Worm (Caenorhabditis elegans) whole organism, midembryonic: Measurements from ENCODE around the gene Y25C1A.8.
A peak's percentile ranks its signal among the peaks of the same experiment; 100 is the strongest.

Experiments
- T22C8.4 ChIP-seq: fragments of 200-800 bp; sonication (Bioruptor generic); IDR thresholded peaks from 2 replicates; pipeline ENCODE4 v1.3.6; 2022; ENCODE audit warnings: missing genetic modification characterization, missing compliant biosample characterization
- cog-1 ChIP-seq: sonication (generic microtip); optimal IDR thresholded peaks from 2 replicates; lab custom pipeline; 2016; ENCODE audit warnings: missing genetic modification characterization, missing compliant biosample characterization
- flt-1 ChIP-seq: fragments of 200-800 bp; sonication (Bioruptor generic); IDR thresholded peaks from 2 replicates; pipeline ENCODE4 v1.3.6; 2022; ENCODE audit warnings: missing genetic modification characterization, missing compliant biosample characterization
- klf-2 ChIP-seq: fragments of 200-800 bp; sonication (Bioruptor generic); conservative IDR thresholded peaks from 2 replicates; pipeline ENCODE4 v1.3.6; 2022; ENCODE audit warnings: missing genetic modification reagents, missing genetic modification characterization, missing compliant biosample characterization
- med-1 ChIP-seq: sonication (generic microtip); optimal IDR thresholded peaks from 2 replicates; lab custom pipeline; 2017; ENCODE audit warnings: missing genetic modification characterization, mild to moderate bottlenecking, missing compliant biosample characterization, antibody characterized with exemption, missing genetic modification reagents; ENCODE audit not compliant: insufficient read depth
- ref-1 ChIP-seq: fragments of 200-800 bp; sonication (Bioruptor generic); conservative IDR thresholded peaks from 2 replicates; pipeline ENCODE4 v1.3.6; 2022; ENCODE audit warnings: missing genetic modification reagents, missing genetic modification characterization, missing compliant biosample characterization
- tab-1 ChIP-seq: fragments of 200-800 bp; sonication (Bioruptor generic); IDR thresholded peaks from 2 replicates; pipeline ENCODE4 v1.3.6; 2022; ENCODE audit warnings: missing genetic modification characterization, missing compliant biosample characterization
- ztf-23 ChIP-seq: fragments of 200-800 bp; sonication (Bioruptor generic); IDR thresholded peaks from 2 replicates; pipeline ENCODE4 v1.3.6; 2022; ENCODE audit warnings: missing genetic modification reagents, missing genetic modification characterization, missing compliant biosample characterization
- ztf-29 ChIP-seq: fragments of 200-800 bp; sonication (Bioruptor generic); IDR thresholded peaks from 2 replicates; pipeline ENCODE4 v1.3.6; 2022; ENCODE audit warnings: missing genetic modification reagents, missing genetic modification characterization, missing compliant biosample characterization

Y25C1A.8 gene

DNA sequence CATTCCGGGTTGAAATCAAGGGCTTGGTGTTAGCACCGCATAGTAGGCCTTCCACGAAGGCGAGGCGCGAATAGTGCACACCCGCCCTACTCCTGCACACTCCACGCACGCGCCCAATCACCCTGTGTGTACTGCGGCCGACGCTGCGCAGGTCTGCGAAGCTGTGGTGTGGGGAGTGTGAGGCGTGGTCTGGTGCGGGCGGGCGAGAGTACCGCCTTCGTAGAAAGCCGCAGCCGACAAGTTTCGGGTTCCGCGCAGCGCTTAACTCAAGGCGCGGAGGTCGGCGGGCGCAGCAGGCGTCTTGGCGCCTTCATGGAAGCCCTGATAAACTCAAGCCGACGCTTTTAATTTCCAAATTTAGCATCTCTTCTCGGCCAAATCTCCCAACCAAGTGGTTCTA lies 31.3 kb upstream of the Y25C1A.8 start:
- TF ChIP-seq ztf-29: no peak
- TF ChIP-seq ref-1 (GFP tag; lab: Robert Waterston, UW): no peak
- TF ChIP-seq flt-1 (GFP tag; lab: Robert Waterston, UW): no peak
- 0 out of 2 replicates have a peak, but pooled peaks have one; percentile 47 for TF ChIP-seq tab-1 (GFP tag; lab: Robert Waterston, UW)
- TF ChIP-seq klf-2: no peak

DNA sequence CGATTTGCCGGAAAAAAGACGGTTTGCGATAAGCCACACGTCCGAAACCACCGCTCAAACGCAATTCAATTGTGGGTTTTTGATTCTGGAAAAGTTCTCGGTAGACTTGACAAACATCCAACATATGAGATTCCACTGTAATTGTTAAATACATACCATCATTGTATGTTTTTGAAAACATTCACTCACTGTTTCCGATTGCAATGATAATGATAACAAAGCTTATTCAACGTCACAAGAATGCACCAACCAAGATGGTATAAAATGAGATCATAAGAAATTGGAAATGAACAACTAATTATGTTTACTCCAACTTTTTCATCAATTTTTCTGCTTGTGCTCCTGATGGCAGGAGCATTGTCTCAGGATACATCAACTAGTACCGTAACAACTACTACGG lies 29.0 kb upstream of the Y25C1A.8 start, which contains the start of gene clec-122:
clec-122 (plus strand) TSS at position 301 of the 400 bp plus-strand sequence.
- TF ChIP-seq klf-2: no peak
- TF ChIP-seq med-1 (GFP tag; lab: Kevin White, UChicago): no peak
- TF ChIP-seq tab-1 (GFP tag; lab: Robert Waterston, UW): no peak
- TF ChIP-seq ref-1 (GFP tag; lab: Robert Waterston, UW): no peak
- TF ChIP-seq cog-1 (tag; lab: Kevin White, UChicago): no peak
- no peak for TF ChIP-seq T22C8.4
- TF ChIP-seq ztf-23 (GFP tag; lab: Robert Waterston, UW): no peak
- no peak for TF ChIP-seq flt-1 (GFP tag; lab: Robert Waterston, UW)

DNA sequence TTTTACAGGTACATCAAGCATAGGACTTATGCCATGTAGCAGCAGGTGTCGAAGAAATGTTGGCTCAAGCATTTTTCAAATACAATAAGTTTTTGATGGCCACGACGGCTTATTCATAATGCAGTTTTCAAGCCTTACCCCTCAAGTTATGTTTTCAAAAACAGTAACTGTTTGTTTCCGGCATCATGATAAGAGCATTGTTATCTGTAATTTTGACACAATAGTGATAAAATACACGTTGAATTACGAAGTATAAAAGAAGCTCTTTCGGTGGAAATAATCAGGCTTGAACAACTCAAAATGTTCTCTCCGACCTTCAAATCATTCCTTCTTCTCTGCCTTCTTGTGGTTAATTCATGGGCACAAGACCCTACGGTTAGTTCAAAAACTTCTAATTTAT lies 25.3 kb upstream of the Y25C1A.8 start, which contains the start of gene clec-121:
clec-121 (plus strand) TSS at position 301 of the 400 bp plus-strand sequence.
- TF ChIP-seq tab-1 (GFP tag; lab: Robert Waterston, UW): no peak
- no peak for TF ChIP-seq T22C8.4
- TF ChIP-seq ztf-29: no peak
- TF ChIP-seq med-1 (GFP tag; lab: Kevin White, UChicago): no peak
- TF ChIP-seq klf-2: no peak
- TF ChIP-seq cog-1 (tag; lab: Kevin White, UChicago): no peak
- TF ChIP-seq ref-1 (GFP tag; lab: Robert Waterston, UW): no peak
- TF ChIP-seq flt-1 (GFP tag; lab: Robert Waterston, UW): no peak
- TF ChIP-seq ztf-23 (GFP tag; lab: Robert Waterston, UW): no peak

DNA sequence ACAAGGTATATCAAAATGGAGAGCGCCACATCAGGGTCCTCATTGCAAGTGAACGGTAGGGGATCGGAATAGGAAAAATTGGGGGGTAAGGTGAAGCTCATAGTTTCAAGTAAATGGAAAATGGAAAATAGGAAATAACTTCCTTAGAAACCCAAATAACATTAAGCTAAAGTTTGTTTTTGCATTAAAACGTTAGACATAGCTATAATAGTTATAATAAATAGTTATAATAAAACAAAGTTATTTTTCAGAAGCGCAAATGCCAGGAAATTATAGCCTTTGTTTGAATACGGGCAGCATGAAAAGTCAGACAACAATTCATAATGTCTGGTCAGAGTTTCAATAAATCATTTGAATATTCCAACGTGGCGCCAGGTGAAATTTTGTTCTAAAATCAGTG lies 23.8 kb upstream of the Y25C1A.8 start, which contains the start of gene srg-24:
srg-24 (minus strand) TSS at position 101 of the 400 bp plus-strand sequence.
- TF ChIP-seq ref-1 (GFP tag; lab: Robert Waterston, UW) (no peak), klf-2 (no peak), med-1 (GFP tag; lab: Kevin White, UChicago) (no peak), ztf-29 (no peak), T22C8.4 (no peak), ztf-23 (GFP tag; lab: Robert Waterston, UW) (no peak), flt-1 (GFP tag; lab: Robert Waterston, UW) (no peak), cog-1 (tag; lab: Kevin White, UChicago) (no peak), tab-1 (GFP tag; lab: Robert Waterston, UW) (no peak)

DNA sequence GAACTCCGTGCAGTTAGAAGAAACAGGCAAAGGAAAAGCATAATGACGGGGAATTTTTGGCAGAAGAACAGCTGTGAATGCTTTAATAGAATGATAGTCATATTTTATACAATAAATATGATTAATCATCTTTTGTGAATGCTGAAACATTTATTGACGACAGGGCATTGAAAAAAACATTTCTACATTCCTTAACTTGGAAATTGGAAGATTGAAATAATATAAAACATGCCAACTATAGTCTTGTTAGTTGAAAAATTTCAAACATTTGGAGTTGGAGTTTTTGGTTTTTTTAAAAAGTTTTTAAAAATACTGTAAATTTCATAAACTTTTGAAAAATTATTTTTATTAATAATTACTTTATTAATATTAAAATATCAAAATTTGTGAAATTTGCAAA lies 20.1 kb upstream of the Y25C1A.8 start, which contains the start of gene Y25C1A.14:
Y25C1A.14 (minus strand) TSS at position 101 of the 400 bp plus-strand sequence.
- no peak for TF ChIP-seq ztf-23 (GFP tag; lab: Robert Waterston, UW)
- no peak for TF ChIP-seq med-1 (GFP tag; lab: Kevin White, UChicago)
- no peak for TF ChIP-seq tab-1 (GFP tag; lab: Robert Waterston, UW)
- TF ChIP-seq cog-1 (tag; lab: Kevin White, UChicago): no peak
- TF ChIP-seq ztf-29: no peak
- TF ChIP-seq ref-1 (GFP tag; lab: Robert Waterston, UW): no peak
- no peak for TF ChIP-seq T22C8.4

DNA sequence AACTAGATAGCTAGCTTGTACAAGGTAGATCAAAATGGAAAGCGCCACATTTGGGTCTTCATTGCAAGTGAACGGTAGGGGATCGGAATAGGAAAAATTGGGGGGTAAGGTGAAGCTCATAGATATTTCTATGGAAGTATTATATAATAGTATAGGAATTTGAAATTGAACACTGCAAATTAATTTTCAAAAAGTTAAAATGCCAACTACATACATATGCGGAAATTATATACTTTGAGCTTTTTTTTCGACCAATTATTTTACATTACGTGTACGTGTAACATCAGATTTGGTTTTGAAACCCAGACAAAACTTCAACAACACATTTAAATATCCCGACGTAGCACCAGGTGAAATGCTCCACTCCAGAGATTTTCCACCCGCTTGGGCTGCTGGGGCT lies 19.3 kb upstream of the Y25C1A.8 start, which contains the start of gene srg-23:
srg-23 (minus strand) TSS at position 101 of the 400 bp plus-strand sequence.
- TF ChIP-seq T22C8.4: no peak
- no peak for TF ChIP-seq tab-1 (GFP tag; lab: Robert Waterston, UW)
- TF ChIP-seq ztf-29: no peak
- no peak for TF ChIP-seq flt-1 (GFP tag; lab: Robert Waterston, UW)
- TF ChIP-seq cog-1 (tag; lab: Kevin White, UChicago): no peak
- TF ChIP-seq ref-1 (GFP tag; lab: Robert Waterston, UW): no peak

DNA sequence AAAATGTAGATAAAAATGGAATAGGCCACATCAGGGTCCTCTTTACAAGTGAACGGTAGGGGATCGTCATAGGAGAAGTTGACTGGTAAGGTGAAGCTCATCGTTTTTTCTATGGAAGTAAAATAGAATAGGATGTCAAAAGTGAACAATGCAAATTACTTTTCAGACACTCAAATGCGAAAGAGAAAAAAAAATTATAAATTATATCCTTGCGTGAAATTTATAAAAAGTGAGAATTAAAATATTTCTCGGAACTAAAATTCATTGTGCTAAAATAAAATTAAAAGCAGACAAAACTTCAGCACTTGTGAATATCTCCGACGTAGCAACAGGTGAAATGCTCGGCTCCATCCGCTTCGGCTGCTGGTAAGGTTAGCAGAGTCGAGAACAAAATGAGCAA lies 16.6 kb upstream of the Y25C1A.8 start, which contains the start of gene srg-22:
srg-22 (minus strand) TSS at position 101 of the 400 bp plus-strand sequence.
- TF ChIP-seq klf-2: no peak
- no peak for TF ChIP-seq ztf-23 (GFP tag; lab: Robert Waterston, UW)
- TF ChIP-seq ztf-29: no peak
- no peak for TF ChIP-seq ref-1 (GFP tag; lab: Robert Waterston, UW)
- TF ChIP-seq cog-1 (tag; lab: Kevin White, UChicago): no peak
- TF ChIP-seq tab-1 (GFP tag; lab: Robert Waterston, UW): no peak
- no peak for TF ChIP-seq med-1 (GFP tag; lab: Kevin White, UChicago)
- no peak for TF ChIP-seq flt-1 (GFP tag; lab: Robert Waterston, UW)
- TF ChIP-seq T22C8.4: no peak

DNA sequence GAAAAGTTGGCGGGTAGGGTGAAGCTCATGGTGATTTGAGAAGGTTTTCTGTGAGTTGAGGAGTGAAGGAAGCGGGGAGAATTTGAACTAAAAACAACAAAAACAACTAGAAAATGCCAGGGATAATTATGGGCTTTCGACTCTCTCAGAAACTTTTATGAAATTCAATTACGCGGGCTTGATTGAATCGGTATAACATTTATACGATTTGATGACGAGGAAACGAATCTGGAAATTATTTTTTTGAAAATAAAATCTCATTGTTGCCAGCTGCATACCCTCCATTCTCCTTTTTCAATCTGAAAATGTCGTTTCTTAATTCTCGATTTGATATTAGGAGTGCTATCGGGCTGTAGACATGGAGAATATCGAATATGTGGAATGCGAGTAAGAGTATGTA lies 14.5 kb upstream of the Y25C1A.8 start, which contains the start of gene srg-21:
srg-21 (minus strand) TSS at position 101 of the 400 bp plus-strand sequence.
- TF ChIP-seq ztf-29 (no peak), ref-1 (GFP tag; lab: Robert Waterston, UW) (no peak), cog-1 (tag; lab: Kevin White, UChicago) (no peak), T22C8.4 (no peak), med-1 (GFP tag; lab: Kevin White, UChicago) (no peak), klf-2 (no peak)

DNA sequence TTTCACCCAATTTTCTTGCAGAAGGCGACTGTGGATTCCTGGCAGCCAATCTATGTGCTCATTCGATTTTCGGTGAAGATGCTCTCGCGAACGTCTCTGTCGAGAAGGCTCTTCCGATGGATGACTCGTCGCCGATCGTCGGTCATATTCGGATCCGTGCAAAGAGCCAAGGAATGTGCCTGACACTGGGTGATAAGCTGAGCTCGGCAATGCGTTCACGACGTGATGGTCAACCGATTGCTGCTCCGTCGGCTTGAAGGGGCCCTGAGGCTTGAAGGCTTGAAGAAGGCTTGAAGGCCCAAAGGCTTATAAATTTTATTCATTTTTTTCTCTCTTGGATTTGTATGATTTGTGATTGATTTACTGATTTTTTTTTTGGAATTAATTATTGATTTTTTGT lies 10.4 kb upstream of the Y25C1A.8 start:
- no peak for TF ChIP-seq cog-1 (tag; lab: Kevin White, UChicago)
- TF ChIP-seq T22C8.4: no peak
- TF ChIP-seq klf-2: no peak
- no peak for TF ChIP-seq ztf-29
- TF ChIP-seq ref-1 (GFP tag; lab: Robert Waterston, UW): no peak
- no peak for TF ChIP-seq med-1 (GFP tag; lab: Kevin White, UChicago)
- no peak for TF ChIP-seq tab-1 (GFP tag; lab: Robert Waterston, UW)

DNA sequence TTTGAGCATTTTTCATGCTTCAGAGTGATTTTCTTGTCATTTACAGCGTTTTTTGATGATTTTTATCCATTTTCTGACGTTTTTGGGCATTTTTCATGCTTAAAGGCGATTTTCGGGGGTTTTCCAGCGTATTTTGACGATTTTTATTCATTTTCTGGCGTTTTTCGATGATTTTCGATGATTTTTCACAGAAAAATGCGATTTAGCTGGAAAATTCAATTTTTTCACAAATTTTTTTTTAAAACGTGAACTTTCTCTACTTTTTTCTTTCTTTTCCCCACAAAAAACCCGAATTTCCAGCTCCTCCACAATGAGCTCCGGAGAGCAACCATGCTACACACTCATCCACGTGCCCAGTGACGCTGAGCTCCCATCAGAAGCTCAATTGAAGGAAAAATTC lies 1.7 kb upstream of the Y25C1A.8 start, which contains the start of gene copb-1:
copb-1 (plus strand) TSS at position 301 of the 400 bp plus-strand sequence.
- TF ChIP-seq ztf-23 (GFP tag; lab: Robert Waterston, UW) (no peak), T22C8.4 (no peak), tab-1 (GFP tag; lab: Robert Waterston, UW) (no peak), ztf-29 (no peak), klf-2 (no peak), ref-1 (GFP tag; lab: Robert Waterston, UW) (no peak), med-1 (GFP tag; lab: Kevin White, UChicago) (no peak), cog-1 (tag; lab: Kevin White, UChicago) (no peak), flt-1 (GFP tag; lab: Robert Waterston, UW) (no peak)
